Fruit fly (Drosophila melanogaster) Kc167 (cell line): Measurements from ENCODE around the gene Paip2.

ENCODE experiments used
- Sin3A ChIP-seq: fragments of >200 bp; optimal IDR thresholded peaks from 2 replicates; lab custom pipeline; 2018; ENCODE audit warnings: missing external identifiers
- h ChIP-seq: fragments of >200 bp; optimal IDR thresholded peaks from 3 replicates; lab custom pipeline; 2018; ENCODE audit warnings: missing external identifiers
- insv ChIP-seq: fragments of >200 bp; optimal IDR thresholded peaks from 3 replicates; lab custom pipeline; 2018; ENCODE audit warnings: missing external identifiers

dm6 chr3R:13011621-13011963, 31.0 kb downstream of the Paip2 start, which contains the start of gene CtBP:
- TF ChIP-seq Sin3A (lab: Kevin White, UChicago): no peak
- no peak for TF ChIP-seq h
- no peak for TF ChIP-seq insv
